Worm (Caenorhabditis elegans): Measurements from ENCODE around the gene irld-19.

DNA sequence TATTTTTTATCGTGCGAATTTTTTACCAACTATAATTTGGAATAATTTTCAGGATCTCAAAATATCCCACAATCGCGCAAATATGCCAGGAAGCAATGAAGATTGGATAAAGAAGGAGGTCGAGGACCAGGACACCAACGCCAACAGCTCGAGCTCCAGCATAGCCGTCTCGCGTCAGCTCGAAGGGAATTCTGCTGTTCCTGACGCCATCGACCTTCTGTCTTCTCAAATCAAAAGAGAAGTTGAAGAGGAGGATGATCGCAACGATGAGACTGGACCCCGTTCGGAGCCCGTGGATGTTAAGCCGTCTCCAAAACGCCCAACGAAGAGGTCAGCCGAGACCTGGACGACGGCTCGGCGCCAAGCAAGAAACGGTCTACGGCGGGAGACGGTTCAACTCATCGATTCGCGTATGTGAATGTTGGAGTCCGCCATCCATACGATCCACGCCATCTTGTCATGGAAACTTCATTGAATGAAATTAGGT lies 17.7 kb downstream of the irld-19 start, which contains the start of gene Y111B2A.21:
- TF ChIP-seq flt-1 (GFP tag; IDR thresholded peaks at IDR 0.05) = no peak
- no peak for TF ChIP-seq tab-1 (GFP tag; IDR thresholded peaks at IDR 0.05)
- TF ChIP-seq ref-1 (GFP tag; conservative IDR thresholded peaks at IDR 0.05) = no peak

Data from whole organism, midembryonic.